Worm (Caenorhabditis elegans) whole organism, mixed stage, embryonic: ENCODE measurements around the gene srh-63.

Source experiments
- blmp-1 ChIP-seq: fragments of 150-350 bp; optimal IDR thresholded peaks from 2 replicates; lab custom pipeline; 2014; ENCODE audit warnings: missing biosample characterization, missing genetic modification characterization
- elt-3 ChIP-seq: fragments of 150-350 bp; optimal IDR thresholded peaks from 2 replicates; lab custom pipeline; 2014; ENCODE audit warnings: missing biosample characterization, missing genetic modification characterization
- ham-2 ChIP-seq: fragments of 200-800 bp; sonication (Bioruptor generic); optimal IDR thresholded peaks from 2 replicates; lab custom pipeline; 2018; ENCODE audit warnings: mild to moderate bottlenecking, missing genetic modification characterization, missing compliant biosample characterization
- lin-13 ChIP-seq: fragments of 150-350 bp; optimal IDR thresholded peaks from 2 replicates; lab custom pipeline; 2014; ENCODE audit warnings: missing biosample characterization, missing genetic modification characterization
- mep-1 ChIP-seq: fragments of 150-350 bp; optimal IDR thresholded peaks from 2 replicates; lab custom pipeline; 2017; ENCODE audit warnings: missing biosample characterization, missing genetic modification reagents, missing genetic modification characterization, inconsistent platforms
- nhr-12 ChIP-seq: fragments of 150-350 bp; optimal IDR thresholded peaks from 2 replicates; lab custom pipeline; 2014; ENCODE audit warnings: missing biosample characterization, missing genetic modification characterization
- nhr-2 ChIP-seq: fragments of 150-350 bp; optimal IDR thresholded peaks from 2 replicates; lab custom pipeline; 2014; ENCODE audit warnings: missing biosample characterization, missing genetic modification characterization
- pha-4 ChIP-seq: fragments of 150-350 bp; optimal IDR thresholded peaks from 2 replicates; lab custom pipeline; 2018; ENCODE audit warnings: missing biosample characterization, missing genetic modification reagents, missing genetic modification characterization
- sem-2 ChIP-seq: fragments of 200-800 bp; sonication (Bioruptor generic); optimal IDR thresholded peaks from 2 replicates; lab custom pipeline; 2018; ENCODE audit warnings: mild to moderate bottlenecking, missing genetic modification characterization, missing compliant biosample characterization
- snpc-4 ChIP-seq: fragments of 150-350 bp; optimal IDR thresholded peaks from 2 replicates; lab custom pipeline; 2014; ENCODE audit warnings: missing biosample characterization, missing genetic modification characterization
- unc-39 ChIP-seq: fragments of 150-350 bp; optimal IDR thresholded peaks from 2 replicates; lab custom pipeline; 2014; ENCODE audit warnings: missing biosample characterization, missing genetic modification characterization
- unc-62 ChIP-seq: fragments of 150-350 bp; optimal IDR thresholded peaks from 2 replicates; lab custom pipeline; 2014; ENCODE audit warnings: missing biosample characterization, missing genetic modification reagents, missing genetic modification characterization
- ztf-11 ChIP-seq: fragments of 150-350 bp; optimal IDR thresholded peaks from 2 replicates; lab custom pipeline; 2014; ENCODE audit warnings: missing biosample characterization, missing genetic modification characterization

- TF ChIP-seq pha-4 (tag; lab: Kevin White, UChicago): no peak
- no peak for TF ChIP-seq lin-13 (tag; lab: Kevin White, UChicago)
- no peak for TF ChIP-seq blmp-1 (tag; lab: Kevin White, UChicago)
- TF ChIP-seq nhr-2 (tag; lab: Kevin White, UChicago): no peak
- TF ChIP-seq nhr-12 (tag; lab: Kevin White, UChicago): no peak
- TF ChIP-seq snpc-4: no peak
- no peak for TF ChIP-seq ham-2 (GFP tag; lab: Kevin White, UChicago)
- TF ChIP-seq unc-62: no peak
- no peak for TF ChIP-seq ztf-11 (tag; lab: Kevin White, UChicago)
- no peak for TF ChIP-seq elt-3 (tag; lab: Kevin White, UChicago)
- TF ChIP-seq mep-1: no peak
- TF ChIP-seq sem-2 (GFP tag; lab: Kevin White, UChicago): no peak
- TF ChIP-seq unc-39 (tag; lab: Kevin White, UChicago): no peak
Observed at ce11 chrIV:14554788-14555187, 31.1 kb downstream of the srh-63 start, which contains the start of gene Y57G11B.6.
